Fruit fly (Drosophila melanogaster): ENCODE results near the gene ImpL1.

Gene ImpL1

dm6 chr3L:13420212-13420611 is 37.6 kb downstream of the ImpL1 start:
- no peak for TF ChIP-seq CG13204 (GFP tag; optimal IDR thresholded peaks at IDR 0.05)
- TF ChIP-seq D1 (tag; optimal IDR thresholded peaks at IDR 0.05): no peak
- no peak for TF ChIP-seq CG15710 (tag; optimal IDR thresholded peaks at IDR 0.05)
- TF ChIP-seq CG32121 (GFP tag; IDR thresholded peaks at IDR 0.05): no peak
- TF ChIP-seq CG9948 (tag; optimal IDR thresholded peaks at IDR 0.05): no peak
- no peak for TF ChIP-seq Pif1A (GFP tag; optimal IDR thresholded peaks at IDR 0.05)
- no peak for TF ChIP-seq rn (GFP tag; IDR thresholded peaks at IDR 0.05)
- TF ChIP-seq CG8301 (tag; optimal IDR thresholded peaks at IDR 0.05): no peak
- TF ChIP-seq Pif1B (GFP tag; optimal IDR thresholded peaks at IDR 0.05): no peak

dm6 chr3L:13422286-13422787 is 39.8 kb downstream of the ImpL1 start, which contains the start of gene CG32121:
TSS of gene CG32121 (minus strand) at chr3L:13422336.
- TF ChIP-seq Snoo (tag; optimal IDR thresholded peaks at IDR 0.05) (no peak), CG8301 (tag; optimal IDR thresholded peaks at IDR 0.05) (no peak), CG4496 (GFP tag; IDR thresholded peaks at IDR 0.05) (no peak), CG13204 (GFP tag; optimal IDR thresholded peaks at IDR 0.05) (no peak), CG9948 (tag; optimal IDR thresholded peaks at IDR 0.05) (no peak), Pif1B (GFP tag; optimal IDR thresholded peaks at IDR 0.05) (no peak), EcR (GFP tag; optimal IDR thresholded peaks at IDR 0.05) (no peak), CG12605 (GFP tag; IDR thresholded peaks at IDR 0.05) (no peak), Ets98B (GFP tag; IDR thresholded peaks at IDR 0.05) (no peak), CG17806 (tag; optimal IDR thresholded peaks at IDR 0.05) (no peak), CG34367 (tag; optimal IDR thresholded peaks at IDR 0.05) (no peak), gl (tag; optimal IDR thresholded peaks at IDR 0.05) (no peak), CG32121 (GFP tag; IDR thresholded peaks at IDR 0.05) (no peak; the same call in 1 of the 2 replicates), CG8159 (tag; optimal IDR thresholded peaks at IDR 0.05) (no peak), CG10348 (GFP tag; IDR thresholded peaks at IDR 0.05) (no peak), rn (GFP tag; IDR thresholded peaks at IDR 0.05) (no peak), fd96Ca (GFP tag; IDR thresholded peaks at IDR 0.05) (no peak), CG15710 (tag; optimal IDR thresholded peaks at IDR 0.05) (no peak)

dm6 chr3L:13424068-13424467 is 41.5 kb downstream of the ImpL1 start, which contains the start of gene CG33263:
TSS of gene CG33263 (minus strand) at chr3L:13424168.
- TF ChIP-seq Snoo (tag; optimal IDR thresholded peaks at IDR 0.05) (no peak), fd96Ca (GFP tag; IDR thresholded peaks at IDR 0.05) (no peak), CG32121 (GFP tag; IDR thresholded peaks at IDR 0.05) (no peak), CG34367 (tag; optimal IDR thresholded peaks at IDR 0.05) (no peak), EcR (GFP tag; optimal IDR thresholded peaks at IDR 0.05) (no peak), Pif1B (GFP tag; optimal IDR thresholded peaks at IDR 0.05) (no peak)

- TF ChIP-seq Pif1A (GFP tag; optimal IDR thresholded peaks at IDR 0.05): no peak
- no peak for TF ChIP-seq CG8159 (tag; optimal IDR thresholded peaks at IDR 0.05)
- TF ChIP-seq Snoo (tag; optimal IDR thresholded peaks at IDR 0.05): no peak
- TF ChIP-seq CG13204 (GFP tag; optimal IDR thresholded peaks at IDR 0.05): no peak
- no peak for TF ChIP-seq CG9948 (tag; optimal IDR thresholded peaks at IDR 0.05)
- TF ChIP-seq CG15710 (tag; optimal IDR thresholded peaks at IDR 0.05): no peak
- no peak for TF ChIP-seq gl (tag; optimal IDR thresholded peaks at IDR 0.05)
- no peak for TF ChIP-seq CG8301 (tag; optimal IDR thresholded peaks at IDR 0.05)
- TF ChIP-seq Pif1B (GFP tag; optimal IDR thresholded peaks at IDR 0.05): no peak
- no peak for TF ChIP-seq EcR (GFP tag; optimal IDR thresholded peaks at IDR 0.05)
- TF ChIP-seq CG12605 (GFP tag; IDR thresholded peaks at IDR 0.05): no peak
- TF ChIP-seq CG32121 (GFP tag; IDR thresholded peaks at IDR 0.05): no peak
These were observed 43.0 kb downstream of the ImpL1 start, which contains the start of gene CG14106 for dm6 chr3L:13425571-13425970. TSS of gene CG14106 (minus strand) at chr3L:13425671.

dm6 chr3L:13426573-13426972 is 44.0 kb downstream of the ImpL1 start, which contains the start of gene CG14105:
TSS of gene CG14105 (minus strand) at chr3L:13426673.
- TF ChIP-seq fd96Ca (GFP tag; IDR thresholded peaks at IDR 0.05) (no peak), CG12605 (GFP tag; IDR thresholded peaks at IDR 0.05) (no peak), CG14655 (GFP tag; optimal IDR thresholded peaks at IDR 0.05) (no peak), rn (GFP tag; IDR thresholded peaks at IDR 0.05) (no peak), Pif1B (GFP tag; optimal IDR thresholded peaks at IDR 0.05) (no peak), CG10348 (GFP tag; IDR thresholded peaks at IDR 0.05) (no peak), CG15710 (tag; optimal IDR thresholded peaks at IDR 0.05) (no peak), CG9948 (tag; optimal IDR thresholded peaks at IDR 0.05) (no peak), EcR (GFP tag; optimal IDR thresholded peaks at IDR 0.05) (no peak)

- TF ChIP-seq CG4496 (GFP tag; IDR thresholded peaks at IDR 0.05): no peak
- no peak for TF ChIP-seq Pif1A (GFP tag; optimal IDR thresholded peaks at IDR 0.05)
- TF ChIP-seq CG14655 (GFP tag; optimal IDR thresholded peaks at IDR 0.05): no peak
These were observed 47.6 kb downstream of the ImpL1 start for dm6 chr3L:13430171-13430570.

dm6 chr3L:13432791-13433190 is 50.2 kb downstream of the ImpL1 start:
- TF ChIP-seq D1 (tag; optimal IDR thresholded peaks at IDR 0.05) (no peak), fd96Ca (GFP tag; IDR thresholded peaks at IDR 0.05) (no peak), CG14655 (GFP tag; optimal IDR thresholded peaks at IDR 0.05) (no peak), CG15710 (tag; optimal IDR thresholded peaks at IDR 0.05) (no peak), CG17806 (tag; optimal IDR thresholded peaks at IDR 0.05) (no peak), CG8159 (tag; optimal IDR thresholded peaks at IDR 0.05) (no peak), Pif1B (GFP tag; optimal IDR thresholded peaks at IDR 0.05) (no peak), CG34367 (tag; optimal IDR thresholded peaks at IDR 0.05) (no peak)

Measured in whole organism, pupa.